Fruit fly (Drosophila melanogaster): ENCODE results near the gene CG2004.

DNA sequence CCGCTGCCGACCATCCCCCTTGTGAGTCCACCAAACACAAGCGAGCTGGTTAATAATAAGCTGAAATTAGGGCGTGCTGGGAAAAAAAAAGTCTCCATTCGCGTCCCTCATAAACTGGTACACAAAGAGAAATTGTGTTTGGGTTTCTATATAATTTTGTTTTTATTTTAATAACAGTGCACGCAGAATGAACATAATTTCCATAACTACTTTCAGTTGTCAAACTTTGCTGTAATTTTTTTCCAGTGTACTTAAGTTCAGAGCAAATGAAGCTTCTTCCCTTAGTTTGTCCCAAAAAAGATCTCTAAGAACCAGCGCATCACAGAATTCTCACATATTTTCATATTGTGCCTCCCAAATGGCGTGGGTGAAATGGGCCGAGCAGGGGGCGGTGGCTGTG lies 13.3 kb upstream of the CG2004 start:
- TF ChIP-seq CTCF (optimal IDR thresholded peaks at IDR 0.05) = no peak
- TF ChIP-seq CG8478 (optimal IDR thresholded peaks at IDR 0.05) = no peak

Measured in S2 (cell line).